Worm (Caenorhabditis elegans) whole organism, L4 larva: ENCODE measurements around the gene cls-2.

Source experiments
- D1046.2 ChIP-seq: fragments of 200-800 bp; sonication (Bioruptor generic); IDR thresholded peaks from 2 replicates; pipeline ENCODE4 v1.3.6; 2022; ENCODE audit warnings: missing genetic modification characterization, missing compliant biosample characterization
- F10B5.3 ChIP-seq: sonication (generic microtip); optimal IDR thresholded peaks from 2 replicates; lab custom pipeline; 2016; ENCODE audit warnings: mild to moderate bottlenecking, missing genetic modification characterization, missing compliant biosample characterization
- F44E2.7 ChIP-seq: fragments of 200-800 bp; sonication (Bioruptor generic); IDR thresholded peaks from 2 replicates; pipeline ENCODE4 v2.1.2; 2022; ENCODE audit warnings: missing genetic modification characterization, missing compliant biosample characterization
- R02D3.7 ChIP-seq: fragments of 150-350 bp; sonication (generic microtip); optimal IDR thresholded peaks from 3 replicates; lab custom pipeline; 2014; ENCODE audit warnings: missing biosample characterization, missing genetic modification characterization
- Y48G9A.11 ChIP-seq: fragments of 200-800 bp; sonication (Bioruptor generic); IDR thresholded peaks from 2 replicates; pipeline ENCODE4 v1.3.6; 2022; ENCODE audit warnings: missing genetic modification reagents, missing genetic modification characterization, missing compliant biosample characterization
- aly-2 ChIP-seq: sonication (generic microtip); optimal IDR thresholded peaks from 2 replicates; lab custom pipeline; 2018; ENCODE audit warnings: missing biosample characterization, missing genetic modification characterization
- attf-4 ChIP-seq: sonication (generic microtip); optimal IDR thresholded peaks from 3 replicates; lab custom pipeline; 2017; ENCODE audit warnings: missing biosample characterization, missing genetic modification characterization
- ceh-20 ChIP-seq: fragments of 200-800 bp; sonication (Bioruptor generic); IDR thresholded peaks from 2 replicates; pipeline ENCODE4 v1.3.6; 2022; ENCODE audit warnings: missing genetic modification reagents, missing genetic modification characterization, missing compliant biosample characterization
- ceh-82 ChIP-seq: sonication (generic microtip); optimal IDR thresholded peaks from 2 replicates; lab custom pipeline; 2017; ENCODE audit warnings: missing biosample characterization, missing genetic modification characterization
- cey-2 ChIP-seq: sonication (generic microtip); optimal IDR thresholded peaks from 3 replicates; lab custom pipeline; 2017; ENCODE audit warnings: missing genetic modification characterization, mild to moderate bottlenecking, missing compliant biosample characterization, antibody characterized with exemption, borderline replicate concordance; ENCODE audit not compliant: insufficient read depth
- daf-12 ChIP-seq: fragments of 150-350 bp; optimal IDR thresholded peaks from 2 replicates; lab custom pipeline; 2014; ENCODE audit warnings: missing biosample characterization, missing genetic modification reagents, missing genetic modification characterization
- daf-16 ChIP-seq, 3 experiments: sonication (generic microtip); optimal IDR thresholded peaks; 2 replicates each; lab custom pipeline; 2016 to 2017; ENCODE audit warnings: missing genetic modification characterization in 3 of 3, missing genetic modification reagents in 3 of 3, mild to moderate bottlenecking in 2 of 3, missing compliant biosample characterization in 2 of 3, missing biosample characterization in 1 of 3, moderate library complexity in 1 of 3
- daf-19 ChIP-seq: fragments of 200-800 bp; sonication (Bioruptor generic); conservative IDR thresholded peaks from 2 replicates; pipeline ENCODE4 v1.3.6; 2022; ENCODE audit warnings: missing genetic modification characterization, missing compliant biosample characterization
- dmd-6 ChIP-seq: fragments of 200-800 bp; sonication (Bioruptor generic); IDR thresholded peaks from 2 replicates; pipeline ENCODE4 v1.3.6; 2022; ENCODE audit warnings: missing genetic modification reagents, missing genetic modification characterization, missing compliant biosample characterization
- dmd-8 ChIP-seq: fragments of 200-800 bp; sonication (Bioruptor generic); IDR thresholded peaks from 2 replicates; pipeline ENCODE4 v1.3.6; 2022; ENCODE audit warnings: missing genetic modification characterization, missing compliant biosample characterization
- dve-1 ChIP-seq: sonication (generic microtip); optimal IDR thresholded peaks from 2 replicates; lab custom pipeline; 2017; ENCODE audit warnings: antibody characterized with exemption, mild to moderate bottlenecking, missing genetic modification characterization, missing compliant biosample characterization; ENCODE audit not compliant: insufficient read depth
- gei-8 ChIP-seq: fragments of 200-800 bp; sonication (Bioruptor generic); optimal IDR thresholded peaks from 2 replicates; lab custom pipeline; 2018; ENCODE audit warnings: mild to moderate bottlenecking, missing genetic modification characterization, missing compliant biosample characterization
- hlh-11 ChIP-seq: fragments of 200-800 bp; sonication (Bioruptor generic); optimal IDR thresholded peaks from 2 replicates; lab custom pipeline; 2018; ENCODE audit warnings: mild to moderate bottlenecking, missing genetic modification characterization, missing compliant biosample characterization
- hlh-30 ChIP-seq: sonication (generic microtip); optimal IDR thresholded peaks from 2 replicates; lab custom pipeline; 2017; ENCODE audit warnings: antibody characterized with exemption, mild to moderate bottlenecking, missing genetic modification characterization, missing compliant biosample characterization; ENCODE audit not compliant: insufficient read depth
- lin-1 ChIP-seq: fragments of 200-800 bp; sonication (Bioruptor generic); IDR thresholded peaks from 2 replicates; pipeline ENCODE4 v1.3.6; 2022; ENCODE audit warnings: missing genetic modification reagents, missing genetic modification characterization, missing compliant biosample characterization
- nhr-111 ChIP-seq: fragments of 200-800 bp; sonication (Bioruptor generic); optimal IDR thresholded peaks from 2 replicates; lab custom pipeline; 2018; ENCODE audit warnings: mild to moderate bottlenecking, missing genetic modification characterization, missing compliant biosample characterization
- nhr-28 ChIP-seq: fragments of 150-350 bp; optimal IDR thresholded peaks from 2 replicates; lab custom pipeline; 2014; ENCODE audit warnings: missing biosample characterization, missing genetic modification characterization
- nhr-6 ChIP-seq: fragments of 150-350 bp; optimal IDR thresholded peaks from 2 replicates; lab custom pipeline; 2014; ENCODE audit warnings: missing biosample characterization, missing genetic modification characterization
- nhr-76 ChIP-seq: fragments of 150-350 bp; optimal IDR thresholded peaks from 2 replicates; lab custom pipeline; 2014; ENCODE audit warnings: missing biosample characterization, missing genetic modification characterization
- nhr-77 ChIP-seq: fragments of 150-350 bp; optimal IDR thresholded peaks from 2 replicates; lab custom pipeline; 2014; ENCODE audit warnings: missing biosample characterization, missing genetic modification characterization
- php-3 ChIP-seq: fragments of 200-800 bp; sonication (Bioruptor generic); IDR thresholded peaks from 2 replicates; pipeline ENCODE4 v1.3.6; 2022; ENCODE audit warnings: missing genetic modification reagents, missing genetic modification characterization, missing compliant biosample characterization
- pqm-1 ChIP-seq: sonication (generic microtip); optimal IDR thresholded peaks from 2 replicates; lab custom pipeline; 2017; ENCODE audit warnings: missing biosample characterization, missing genetic modification characterization
- set-16 ChIP-seq: fragments of 200-800 bp; sonication (Bioruptor generic); IDR thresholded peaks from 2 replicates; pipeline ENCODE4 v1.3.6; 2022; ENCODE audit warnings: missing genetic modification reagents, missing genetic modification characterization, missing compliant biosample characterization
- tag-97 ChIP-seq: fragments of 200-800 bp; sonication (Bioruptor generic); IDR thresholded peaks from 2 replicates; pipeline ENCODE4 v1.3.6; 2022; ENCODE audit warnings: missing genetic modification characterization, missing compliant biosample characterization
- tra-1 ChIP-seq: fragments of 200-800 bp; sonication (Bioruptor generic); IDR thresholded peaks from 2 replicates; pipeline ENCODE4 v1.3.6; 2022; ENCODE audit warnings: missing genetic modification reagents, missing genetic modification characterization, missing compliant biosample characterization
- unc-130 ChIP-seq: sonication (generic microtip); optimal IDR thresholded peaks from 2 replicates; lab custom pipeline; 2016; ENCODE audit warnings: missing genetic modification reagents, missing genetic modification characterization, missing compliant biosample characterization
- ztf-11 ChIP-seq: fragments of 150-350 bp; optimal IDR thresholded peaks from 2 replicates; lab custom pipeline; 2014; ENCODE audit warnings: missing biosample characterization, missing genetic modification characterization

The cls-2 gene

ce11 chrIII:9030818-9031217 lies 24.0 kb upstream of the cls-2 start:
- TF ChIP-seq ceh-82 (tag; lab: Kevin White, UChicago), result no peak
- TF ChIP-seq nhr-28 (tag; lab: Kevin White, UChicago), result peak; percentile 13
- no peak for TF ChIP-seq set-16
- TF ChIP-seq nhr-77 (tag; lab: Kevin White, UChicago), result peak; percentile 16
- TF ChIP-seq dve-1, result peak; percentile 15
- no peak for TF ChIP-seq daf-16 (GFP tag; optimal IDR thresholded peaks at IDR 0.05; lab: Kevin White, UChicago)
- peak; percentile 61 for TF ChIP-seq daf-16 (tag; optimal IDR thresholded peaks at IDR 0.05; lab: Kevin White, UChicago)
- no peak for TF ChIP-seq nhr-111 (GFP tag; lab: Kevin White, UChicago)
- peak; percentile 54 for TF ChIP-seq pqm-1
- TF ChIP-seq hlh-30 (tag; lab: Kevin White, UChicago), result peak; percentile 10

- TF ChIP-seq nhr-6 (no peak), dmd-6 (GFP tag; lab: Robert Waterston, UW) (0 out of 2 replicates have a peak, but pooled peaks have one; percentile 27)
Observed at ce11 chrIII:9034133-9034532, 20.7 kb upstream of the cls-2 start.

ce11 chrIII:9035037-9035436 lies 19.8 kb upstream of the cls-2 start:
- 0 out of 2 replicates have a peak, but pooled peaks have one; percentile 23 for TF ChIP-seq tra-1 (GFP tag; lab: Robert Waterston, UW)
- peak; percentile 46 for TF ChIP-seq hlh-11 (tag; lab: Kevin White, UChicago)
- TF ChIP-seq php-3, result peak; percentile 87
- no peak for TF ChIP-seq lin-1 (GFP tag; lab: Robert Waterston, UW)
- no peak for TF ChIP-seq daf-12 (tag; lab: Kevin White, UChicago)
- TF ChIP-seq daf-16 (GFP tag; optimal IDR thresholded peaks at IDR 0.05; lab: Kevin White, UChicago), result no peak
- TF ChIP-seq daf-16 (tag; optimal IDR thresholded peaks at IDR 0.05; lab: Kevin White, UChicago), result peak; percentile 66
- TF ChIP-seq ztf-11 (tag; lab: Kevin White, UChicago), result no peak
- TF ChIP-seq Y48G9A.11 (GFP tag; lab: Robert Waterston, UW), result no peak
- TF ChIP-seq dmd-6 (GFP tag; lab: Robert Waterston, UW), result peak; percentile 53
- no peak for TF ChIP-seq ceh-20
- no peak for TF ChIP-seq nhr-76 (tag; lab: Kevin White, UChicago)
- TF ChIP-seq dmd-8 (GFP tag; lab: Robert Waterston, UW), result no peak
- TF ChIP-seq dve-1, result peak; percentile 83
- peak; percentile 88 for TF ChIP-seq pqm-1
- TF ChIP-seq nhr-28 (tag; lab: Kevin White, UChicago), result peak; percentile 46
- no peak for TF ChIP-seq tag-97
- no peak for TF ChIP-seq daf-19 (GFP tag; lab: Robert Waterston, UW)
- TF ChIP-seq F10B5.3, result no peak

ce11 chrIII:9037658-9038057 lies 17.2 kb upstream of the cls-2 start, which contains the start of gene R107.9:
Gene R107.9 (plus strand): TSS chrIII:9037958.
- TF ChIP-seq cey-2 (tag; lab: Kevin White, UChicago), result no peak
- no peak for TF ChIP-seq aly-2 (tag; lab: Kevin White, UChicago)
- no peak for TF ChIP-seq R02D3.7
- TF ChIP-seq nhr-6, result no peak
- no peak for TF ChIP-seq F44E2.7 (GFP tag; lab: Robert Waterston, UW)
- no peak for TF ChIP-seq unc-130

ce11 chrIII:9043200-9043599 lies 11.6 kb upstream of the cls-2 start, which contains the start of gene nac-2:
Gene nac-2 (minus strand): TSS chrIII:9043300.
- TF ChIP-seq attf-4 (tag; lab: Kevin White, UChicago), result no peak
- no peak for TF ChIP-seq gei-8 (GFP tag; lab: Kevin White, UChicago)
- no peak for TF ChIP-seq daf-16 (GFP tag; optimal IDR thresholded peaks at IDR 0.05; lab: Kevin White, UChicago)
- peak; percentile 15 for TF ChIP-seq daf-16 (tag; optimal IDR thresholded peaks at IDR 0.05; lab: Kevin White, UChicago)
- no peak for TF ChIP-seq D1046.2 (GFP tag; lab: Robert Waterston, UW)
